Fruit fly (Drosophila melanogaster): ENCODE results near the gene Rad17.

The Rad17 gene

DNA sequence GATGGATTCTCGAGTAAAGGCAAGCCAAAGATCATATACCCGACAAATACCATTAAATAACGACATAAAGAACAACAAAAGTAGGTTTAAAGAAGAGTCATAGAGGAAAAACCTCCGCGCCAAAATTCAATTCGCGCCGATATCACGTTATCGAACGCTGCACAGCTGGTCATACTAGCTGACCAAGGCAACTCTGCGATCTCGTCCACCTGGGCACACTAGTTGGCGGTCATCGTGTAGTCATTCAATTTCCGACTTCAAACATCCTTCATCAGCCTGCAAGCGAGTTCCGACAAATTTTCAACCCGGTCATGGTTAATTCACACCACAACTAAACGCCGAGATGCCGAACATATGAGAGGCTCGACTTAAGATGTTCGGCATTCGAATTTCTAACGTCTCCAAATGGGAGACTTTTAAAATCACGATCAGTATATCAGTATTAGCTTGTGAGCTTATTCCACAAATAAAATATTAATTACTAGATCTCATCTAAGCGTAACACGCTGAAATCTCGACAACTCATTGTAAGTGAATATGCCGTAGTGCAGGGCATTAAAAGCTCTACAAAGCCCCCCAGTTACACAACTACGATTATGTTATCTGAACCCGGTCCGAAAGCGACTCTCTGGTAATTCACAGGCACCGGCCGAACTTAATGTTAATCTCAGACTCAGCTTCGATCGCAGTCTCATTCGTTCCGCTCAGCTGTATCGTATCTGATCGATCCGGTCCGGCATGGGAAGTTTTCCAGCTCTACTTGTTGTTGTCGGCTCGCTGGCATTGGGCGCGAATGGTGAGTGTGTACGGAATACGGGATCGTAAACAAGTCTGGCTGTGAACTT lies 6.0 kb downstream of the Rad17 start, which contains the start of gene CG3505:
Gene CG3505, plus strand, starts transcription at position 688 of the 845 bp plus-strand sequence.
- no peak for TF ChIP-seq CG8478 (optimal IDR thresholded peaks at IDR 0.05)
- no peak for TF ChIP-seq CTCF (optimal IDR thresholded peaks at IDR 0.05)

DNA sequence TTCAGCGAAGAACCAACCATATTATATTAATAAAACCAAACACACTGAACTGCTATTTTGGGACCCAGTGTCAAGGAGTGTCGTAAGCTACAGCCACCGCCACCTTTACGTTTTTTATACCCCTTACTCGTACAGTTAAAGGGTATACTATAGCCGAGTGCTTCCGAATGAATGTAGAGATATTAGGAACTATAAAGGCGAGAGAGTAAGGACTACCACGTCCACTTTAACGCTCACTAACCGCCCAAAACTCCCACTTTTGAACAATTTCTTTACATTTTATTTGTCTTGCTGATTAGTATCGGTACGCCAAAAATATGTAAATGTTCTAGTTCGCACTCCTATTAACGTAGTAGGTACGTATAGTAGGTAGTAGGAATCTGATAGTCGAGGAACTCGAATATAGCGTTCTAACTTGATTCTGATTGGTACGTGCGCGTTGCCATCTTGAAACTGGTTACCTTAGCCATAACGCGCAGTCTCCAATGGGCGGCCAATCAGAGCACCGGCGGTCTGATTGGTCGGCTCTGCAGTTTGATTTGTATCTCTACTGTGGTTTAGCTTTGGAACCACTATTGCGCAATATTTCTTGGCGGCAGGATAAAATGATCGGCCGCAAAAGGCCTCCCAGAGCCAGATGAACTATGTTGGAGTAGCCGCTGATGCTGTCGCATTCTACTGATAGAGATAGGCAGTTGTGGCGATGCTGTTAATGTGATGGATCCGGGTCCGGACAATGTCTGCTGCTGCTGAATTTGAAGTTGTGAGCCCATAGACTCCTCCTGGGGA lies 6.9 kb downstream of the Rad17 start:
- no peak for TF ChIP-seq CTCF (optimal IDR thresholded peaks at IDR 0.05)
- no peak for TF ChIP-seq CG8478 (optimal IDR thresholded peaks at IDR 0.05)

DNA sequence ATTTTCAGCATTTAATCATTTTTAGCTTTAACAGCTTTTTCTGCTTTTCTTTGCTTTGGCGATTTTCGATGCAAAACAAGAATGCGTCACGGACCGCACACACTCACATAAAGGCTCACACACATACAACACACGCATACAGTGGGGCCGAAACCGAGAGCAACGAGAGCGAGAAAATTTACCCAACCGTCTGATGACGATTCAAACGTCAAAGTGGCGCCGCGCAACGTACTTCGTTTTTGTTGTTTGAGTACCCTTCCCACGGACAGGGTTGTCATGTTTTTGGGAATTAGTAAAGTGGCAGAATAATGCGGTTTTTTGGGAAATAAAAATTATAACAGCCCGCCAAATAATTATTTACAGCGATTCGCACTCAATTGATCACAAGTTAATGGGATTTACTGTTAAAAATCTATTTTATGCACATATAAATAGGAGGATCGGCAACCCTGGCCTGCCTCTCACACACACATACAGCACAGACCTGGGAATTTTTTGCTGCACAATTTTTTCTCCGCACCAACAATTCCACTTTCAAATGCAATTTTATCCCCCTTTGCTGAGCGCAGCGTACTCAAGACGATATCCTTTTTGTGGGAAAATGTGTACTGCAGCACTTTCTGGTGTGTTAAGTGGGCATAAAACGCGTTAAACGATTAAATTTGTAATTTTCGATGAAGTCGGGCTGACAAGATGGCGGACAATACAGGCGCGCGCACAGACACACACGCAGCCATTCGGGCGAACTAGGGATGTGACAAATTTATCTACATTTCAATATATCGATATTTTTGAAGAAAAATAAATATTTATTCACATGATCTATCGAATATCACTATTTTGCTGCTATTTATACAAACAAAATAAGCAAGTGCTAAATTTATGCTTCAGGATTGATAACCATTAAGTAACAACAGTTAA lies 7.8 kb downstream of the Rad17 start:
- TF ChIP-seq CTCF (optimal IDR thresholded peaks at IDR 0.05) (no peak), CG8478 (optimal IDR thresholded peaks at IDR 0.05) (no peak)

DNA sequence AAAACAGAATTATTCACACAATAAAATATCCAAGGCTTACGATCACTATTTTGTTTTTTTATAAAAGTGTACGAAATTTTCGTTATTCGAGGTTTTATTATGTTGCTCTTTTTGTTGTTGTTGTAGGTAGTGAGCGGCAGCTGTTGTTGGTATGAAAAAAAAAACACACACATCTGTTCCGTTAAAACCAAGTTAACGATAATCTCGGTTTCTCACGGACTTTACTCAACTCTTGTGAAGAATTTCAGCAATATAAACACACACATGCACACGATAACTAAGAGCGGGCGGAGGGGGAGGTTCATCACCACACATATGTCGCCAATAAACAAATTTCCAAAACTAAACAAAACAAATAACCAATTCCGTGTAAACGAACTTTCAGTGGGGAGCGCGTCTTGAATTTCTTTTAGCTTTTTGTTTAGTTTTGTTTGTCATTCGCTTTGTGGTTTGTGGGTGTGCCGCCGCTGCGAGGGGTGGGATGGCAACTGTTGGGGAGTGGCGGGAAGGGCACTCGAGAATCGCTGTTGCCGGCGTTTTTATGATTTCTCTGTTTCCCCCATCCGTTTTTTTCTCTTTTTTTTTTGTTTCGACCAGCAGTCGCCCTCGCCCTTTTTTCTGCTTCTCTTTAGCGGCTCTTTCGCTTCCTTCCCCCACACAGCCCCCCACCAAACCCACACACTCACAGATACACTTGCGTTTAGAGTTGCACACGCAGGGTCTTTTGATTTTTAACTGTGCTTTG lies 8.6 kb downstream of the Rad17 start:
- TF ChIP-seq CTCF (optimal IDR thresholded peaks at IDR 0.05) (no peak), CG8478 (optimal IDR thresholded peaks at IDR 0.05) (no peak)

DNA sequence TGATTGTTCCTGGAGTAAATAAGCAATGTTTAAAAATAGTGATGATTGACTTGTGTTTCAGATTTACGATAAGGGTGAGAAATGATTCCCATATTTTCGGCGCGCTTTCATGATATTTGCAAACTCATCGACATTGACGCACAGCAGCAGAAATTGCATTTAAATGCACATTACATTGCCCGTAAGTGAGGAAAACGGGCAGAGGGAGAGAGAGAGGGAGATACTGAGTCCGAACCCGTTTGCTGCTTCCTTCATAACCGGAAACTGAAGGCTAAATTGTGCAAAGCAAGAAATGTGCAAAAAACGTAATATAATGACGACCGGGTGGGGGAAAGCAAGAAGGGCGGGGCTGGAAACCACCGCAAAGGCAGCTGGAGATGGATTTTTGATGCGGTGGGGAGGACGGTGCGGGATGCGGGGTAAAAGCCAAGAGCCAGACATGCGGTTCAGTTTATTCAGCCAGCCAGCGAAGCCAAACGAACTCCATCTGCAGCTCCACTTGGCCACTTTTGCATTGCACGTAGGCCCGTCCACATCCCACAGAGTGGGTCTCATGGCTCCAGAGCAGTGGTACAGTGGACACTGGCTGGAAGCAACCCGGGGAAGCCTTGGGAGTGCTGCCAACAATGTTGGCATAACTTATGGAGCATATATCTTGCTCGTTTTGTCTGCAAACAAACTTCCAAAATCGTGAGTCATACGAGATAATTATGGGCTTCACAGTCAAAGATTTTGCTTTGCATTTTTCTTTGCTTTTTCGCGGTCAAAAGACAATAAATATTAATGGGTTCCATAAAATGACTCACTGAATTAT lies 9.8 kb downstream of the Rad17 start:
- TF ChIP-seq CTCF (optimal IDR thresholded peaks at IDR 0.05) (no peak), CG8478 (optimal IDR thresholded peaks at IDR 0.05) (no peak)

DNA sequence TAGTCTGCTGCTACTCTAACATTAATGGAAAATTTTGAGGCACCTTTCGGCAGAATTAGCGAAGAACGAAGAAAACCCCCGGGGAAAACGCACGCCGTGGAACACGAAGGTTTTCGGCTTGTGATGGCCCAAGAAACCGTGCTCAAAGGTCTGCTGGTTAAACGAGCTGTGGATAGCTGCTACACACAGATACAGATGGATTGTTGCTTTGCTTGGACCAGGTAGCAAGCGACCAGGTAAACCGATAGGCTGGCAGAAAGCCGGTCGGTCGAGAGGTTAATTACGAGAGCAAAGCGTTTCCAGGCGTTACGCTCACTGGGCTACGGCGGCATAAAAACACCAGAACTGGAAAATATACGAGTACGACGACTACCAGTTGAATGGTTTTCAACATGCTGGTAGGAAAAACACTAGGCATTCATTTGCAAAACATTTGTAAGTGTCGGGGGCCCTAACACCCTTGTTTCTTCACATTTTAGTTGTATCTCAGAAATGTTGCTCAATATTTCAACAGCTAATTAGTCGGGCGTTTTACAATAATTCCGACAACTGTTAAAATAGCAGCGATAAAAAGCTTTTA lies 10.6 kb downstream of the Rad17 start:
- TF ChIP-seq CG8478 (optimal IDR thresholded peaks at IDR 0.05) (no peak), CTCF (optimal IDR thresholded peaks at IDR 0.05) (no peak)

DNA sequence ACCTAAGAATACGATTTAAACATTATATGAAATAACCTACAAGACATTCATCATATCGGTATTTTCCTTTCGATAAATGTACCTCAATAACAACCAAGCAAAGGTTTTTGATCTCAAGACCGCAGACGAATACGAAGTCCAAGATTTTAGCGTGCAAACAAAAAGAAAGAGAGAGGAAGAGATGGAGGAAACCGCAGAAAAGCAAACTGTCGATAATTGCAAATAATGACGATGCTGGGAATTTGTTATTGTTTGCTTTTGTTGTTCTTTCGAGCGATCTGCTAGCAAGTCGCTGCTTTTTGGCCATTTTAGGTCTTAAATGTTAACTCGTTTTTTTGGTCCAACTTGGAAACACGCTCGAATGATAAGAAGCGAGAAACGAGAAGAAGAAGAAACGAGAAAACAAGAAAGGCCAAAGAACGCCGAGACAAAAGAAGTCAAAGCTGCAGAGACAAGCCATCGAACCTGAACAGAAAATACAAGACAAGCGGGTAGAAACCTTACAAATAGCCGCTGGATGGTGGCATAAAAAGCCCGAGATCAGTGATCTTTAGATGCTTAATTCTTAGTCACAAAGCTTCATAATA lies 11.8 kb downstream of the Rad17 start:
- no peak for TF ChIP-seq CG8478 (optimal IDR thresholded peaks at IDR 0.05)
- no peak for TF ChIP-seq CTCF (optimal IDR thresholded peaks at IDR 0.05)

DNA sequence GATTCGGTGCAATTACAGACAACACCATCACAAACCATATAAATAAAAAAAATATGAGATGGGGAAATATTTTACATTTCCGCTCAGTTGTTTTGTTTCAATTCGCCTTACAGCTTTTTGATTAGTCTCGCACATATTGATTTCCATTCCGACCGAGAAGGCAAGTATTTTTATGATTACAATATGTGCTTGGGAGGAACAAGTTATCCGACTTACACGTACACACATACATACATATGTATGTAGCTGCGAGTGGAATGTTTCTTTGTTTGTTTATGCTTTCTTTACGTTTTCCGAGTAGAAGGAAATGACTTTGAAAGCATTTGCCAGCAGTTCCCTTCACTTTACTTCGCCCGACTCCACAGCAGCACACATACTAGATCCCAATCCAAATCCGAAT lies 12.6 kb downstream of the Rad17 start:
- TF ChIP-seq CTCF (optimal IDR thresholded peaks at IDR 0.05) (no peak), CG8478 (optimal IDR thresholded peaks at IDR 0.05) (no peak)

DNA sequence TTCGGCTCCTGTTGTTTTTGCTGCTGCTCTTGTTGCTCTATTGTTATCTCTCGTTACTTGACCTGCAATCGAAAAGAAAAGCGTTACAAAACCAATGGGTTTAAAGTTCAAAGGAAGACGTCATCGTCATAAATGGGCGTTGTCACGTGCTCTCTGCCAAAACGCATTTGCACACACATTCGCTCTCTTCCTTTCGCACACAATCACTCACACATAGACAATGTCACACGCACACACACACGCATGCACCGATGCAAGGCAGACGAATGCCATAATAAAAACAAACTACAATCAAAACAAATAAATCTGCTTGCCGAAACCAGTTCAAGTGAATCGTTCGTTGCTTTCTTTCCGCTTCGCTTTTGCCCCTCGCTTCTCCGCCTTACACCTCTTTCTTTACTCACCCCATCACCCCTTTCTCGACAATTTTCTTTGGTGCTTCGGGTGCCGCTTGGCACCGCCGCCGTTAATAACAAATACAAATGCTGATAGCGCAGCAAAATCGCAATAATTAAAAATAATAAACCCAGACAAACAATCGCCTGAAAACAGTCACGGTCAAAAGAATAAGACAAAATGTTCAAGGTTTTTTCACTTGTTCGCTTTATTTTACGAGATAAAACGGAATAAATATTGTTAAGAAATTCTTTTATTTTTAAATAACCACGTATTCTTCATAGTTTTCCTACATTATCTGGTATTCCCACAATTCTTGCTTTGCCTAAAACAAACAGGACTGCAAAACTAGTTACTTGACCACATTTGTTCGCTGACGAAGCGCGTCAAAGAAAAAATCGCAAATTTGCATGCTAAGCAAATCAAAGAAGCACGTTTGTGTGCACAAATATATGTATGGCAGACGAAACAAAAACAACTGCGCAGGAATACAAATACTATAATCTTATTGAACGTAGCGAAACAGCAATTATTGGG lies 13.4 kb downstream of the Rad17 start:
- no peak for TF ChIP-seq CG8478 (optimal IDR thresholded peaks at IDR 0.05)
- no peak for TF ChIP-seq CTCF (optimal IDR thresholded peaks at IDR 0.05)

DNA sequence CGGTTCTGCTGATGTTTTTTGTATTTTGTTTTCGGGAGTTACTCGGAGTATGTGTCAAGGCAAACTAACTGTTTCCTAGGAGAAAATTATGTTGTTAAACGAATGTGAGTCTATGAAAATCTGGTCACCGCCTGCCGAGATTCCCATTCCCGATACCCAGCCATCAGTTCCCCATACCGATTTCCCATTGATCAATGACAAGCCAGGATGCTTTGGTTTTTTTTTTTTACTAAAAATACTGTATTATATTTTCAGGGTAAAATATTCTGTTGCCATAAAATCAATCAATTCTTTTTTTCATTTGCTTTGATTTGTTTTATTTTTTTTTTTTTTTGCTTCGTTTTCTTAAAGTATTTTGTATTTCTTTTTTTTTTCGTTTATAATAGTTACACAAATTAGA lies 20.5 kb downstream of the Rad17 start, which contains the start of gene CG7886:
Gene CG7886, minus strand, starts transcription at position 101 of the 400 bp plus-strand sequence.
- TF ChIP-seq CTCF (optimal IDR thresholded peaks at IDR 0.05) (no peak), CG8478 (optimal IDR thresholded peaks at IDR 0.05) (no peak)

DNA sequence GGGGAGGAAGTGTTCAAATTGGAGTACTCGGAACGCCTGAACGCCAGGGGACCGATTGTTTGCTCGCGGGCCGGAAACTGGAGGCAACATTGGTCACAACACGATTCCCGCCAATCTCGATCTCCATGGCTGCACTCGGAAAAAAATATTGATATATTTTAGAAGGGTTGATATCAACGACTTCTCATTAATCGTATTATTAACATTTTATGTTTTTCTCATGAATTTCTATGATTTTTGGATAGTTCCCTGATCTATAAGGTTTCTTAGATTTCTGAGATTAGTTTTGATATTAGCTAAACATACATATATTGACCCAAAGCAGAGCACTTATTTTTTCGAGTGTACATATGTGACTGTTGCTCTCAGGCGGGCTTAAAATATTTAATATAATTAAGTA lies 31.1 kb downstream of the Rad17 start:
- TF ChIP-seq CG8478 (optimal IDR thresholded peaks at IDR 0.05) (no peak), CTCF (optimal IDR thresholded peaks at IDR 0.05) (no peak)

All from S2 (cell line).